Worm (Caenorhabditis elegans): ENCODE measurements around the gene C06A8.8.

Gene C06A8.8

DNA sequence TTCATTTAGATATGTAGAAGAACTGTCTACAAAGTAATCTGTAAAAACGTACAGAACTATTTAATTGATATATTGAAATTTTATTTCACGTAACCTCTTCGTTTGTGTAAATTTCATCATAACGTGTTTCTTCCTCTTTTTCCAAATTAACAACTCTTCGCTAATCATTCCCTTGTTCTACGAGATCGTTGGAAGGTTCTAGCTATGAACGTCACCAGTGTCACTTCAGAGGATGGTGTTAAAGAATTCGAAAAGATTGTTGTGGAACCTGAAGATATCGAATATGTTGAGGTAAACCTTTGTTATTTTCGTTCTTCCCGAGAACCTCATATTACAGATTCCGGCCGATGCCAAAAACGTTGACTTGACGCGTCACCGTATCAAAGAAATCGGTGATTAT lies 594 bp upstream of the C06A8.8 start, which contains the start of gene C06A8.6:
Gene C06A8.6, plus strand, starts transcription at position 89 of the 400 bp plus-strand sequence.
- TF ChIP-seq sea-2 (GFP tag; optimal IDR thresholded peaks at IDR 0.05) (no peak), elt-1 (tag; optimal IDR thresholded peaks at IDR 0.05) (no peak), egl-5 (tag; optimal IDR thresholded peaks at IDR 0.05) (no peak), snpc-4 (tag; optimal IDR thresholded peaks at IDR 0.05) (no peak), unc-62 (GFP tag; optimal IDR thresholded peaks at IDR 0.05) (no peak), nhr-11 (tag; optimal IDR thresholded peaks at IDR 0.05) (no peak), ceh-9 (tag; optimal IDR thresholded peaks at IDR 0.05) (no peak), pqm-1 (tag; optimal IDR thresholded peaks at IDR 0.05) (no peak), nhr-25 (tag; optimal IDR thresholded peaks at IDR 0.05) (no peak), nhr-237 (tag; optimal IDR thresholded peaks at IDR 0.05) (no peak), fos-1 (tag; optimal IDR thresholded peaks at IDR 0.05) (no peak), skn-1 (tag; optimal IDR thresholded peaks at IDR 0.05) (no peak), ztf-11 (tag; optimal IDR thresholded peaks at IDR 0.05) (no peak), nhr-43 (tag; optimal IDR thresholded peaks at IDR 0.05; ENCODE audit: poor library complexity, severe bottlenecking) (no peak), hmg-11 (tag; optimal IDR thresholded peaks at IDR 0.05) (no peak), lsy-12 (tag; optimal IDR thresholded peaks at IDR 0.05) (no peak)

DNA sequence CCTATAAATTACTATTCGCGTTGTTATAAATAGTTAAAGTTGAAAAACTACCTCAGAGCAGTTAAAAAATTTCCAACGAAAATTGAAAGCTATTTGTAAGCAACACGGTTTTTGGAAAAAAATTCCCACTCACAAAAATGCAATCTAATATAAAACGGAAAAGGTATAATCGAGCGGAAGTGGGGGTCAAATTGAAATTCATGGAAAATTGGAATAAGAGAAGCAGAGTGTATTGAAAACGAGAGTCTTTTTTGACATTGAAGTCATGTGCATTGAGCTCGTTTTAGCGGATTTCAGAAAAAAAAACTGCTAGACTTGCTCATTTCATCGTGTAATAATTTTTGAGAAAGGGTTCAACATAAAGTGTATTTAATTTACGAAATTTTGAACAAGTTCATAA lies 1.6 kb downstream of the C06A8.8 start:
- no peak for TF ChIP-seq nfya-1 (tag; optimal IDR thresholded peaks at IDR 0.05; ENCODE audit: insufficient read depth)
- TF ChIP-seq tbx-2 (tag; optimal IDR thresholded peaks at IDR 0.05): no peak
- TF ChIP-seq jun-1 (tag; optimal IDR thresholded peaks at IDR 0.05): no peak
- TF ChIP-seq elt-3 (tag; optimal IDR thresholded peaks at IDR 0.05): no peak
- TF ChIP-seq daf-12 (tag; optimal IDR thresholded peaks at IDR 0.05): no peak
- no peak for TF ChIP-seq fkh-2 (tag; optimal IDR thresholded peaks at IDR 0.05)
- no peak for TF ChIP-seq nhr-12 (tag; optimal IDR thresholded peaks at IDR 0.05)
- TF ChIP-seq egl-5 (tag; optimal IDR thresholded peaks at IDR 0.05): no peak
- TF ChIP-seq unc-62 (GFP tag; optimal IDR thresholded peaks at IDR 0.05): no peak
- no peak for TF ChIP-seq ceh-16 (tag; optimal IDR thresholded peaks at IDR 0.05)
- no peak for TF ChIP-seq zag-1 (tag; optimal IDR thresholded peaks at IDR 0.05)
- no peak for TF ChIP-seq ztf-11 (tag; optimal IDR thresholded peaks at IDR 0.05)
- TF ChIP-seq nhr-28 (tag; optimal IDR thresholded peaks at IDR 0.05): no peak
- no peak for TF ChIP-seq nhr-23 (tag; optimal IDR thresholded peaks at IDR 0.05)
- no peak for TF ChIP-seq mdl-1 (tag; optimal IDR thresholded peaks at IDR 0.05)
- no peak for TF ChIP-seq snpc-4 (tag; optimal IDR thresholded peaks at IDR 0.05)

DNA sequence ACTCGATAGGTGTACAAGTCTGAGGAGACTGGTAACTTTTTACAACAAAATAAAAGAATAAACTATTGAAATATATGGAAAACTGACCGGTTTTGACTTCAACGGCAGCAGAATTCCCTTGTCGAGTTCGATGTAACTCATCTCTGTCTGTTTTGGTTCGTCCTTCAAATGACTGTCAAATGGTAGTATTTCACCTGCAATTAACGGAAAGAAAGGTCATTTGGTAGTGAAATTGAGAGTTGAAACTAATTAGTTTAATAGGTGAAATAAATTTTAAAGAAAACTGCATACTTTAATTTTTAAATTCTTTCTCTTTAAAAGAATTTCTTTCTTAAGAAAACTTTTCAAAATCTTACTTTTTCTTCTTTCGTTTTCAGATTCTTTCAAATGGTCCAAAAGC lies 2.6 kb downstream of the C06A8.8 start:
- TF ChIP-seq nhr-76 (tag; optimal IDR thresholded peaks at IDR 0.05) (no peak), eor-1 (tag; optimal IDR thresholded peaks at IDR 0.05) (no peak), zag-1 (tag; optimal IDR thresholded peaks at IDR 0.05) (no peak), elt-1 (tag; optimal IDR thresholded peaks at IDR 0.05) (no peak), fos-1 (tag; optimal IDR thresholded peaks at IDR 0.05) (no peak), pqm-1 (tag; optimal IDR thresholded peaks at IDR 0.05) (no peak), lsy-12 (tag; optimal IDR thresholded peaks at IDR 0.05) (no peak), ceh-9 (tag; optimal IDR thresholded peaks at IDR 0.05) (no peak), nhr-23 (tag; optimal IDR thresholded peaks at IDR 0.05) (no peak), hmg-11 (tag; optimal IDR thresholded peaks at IDR 0.05) (no peak)

DNA sequence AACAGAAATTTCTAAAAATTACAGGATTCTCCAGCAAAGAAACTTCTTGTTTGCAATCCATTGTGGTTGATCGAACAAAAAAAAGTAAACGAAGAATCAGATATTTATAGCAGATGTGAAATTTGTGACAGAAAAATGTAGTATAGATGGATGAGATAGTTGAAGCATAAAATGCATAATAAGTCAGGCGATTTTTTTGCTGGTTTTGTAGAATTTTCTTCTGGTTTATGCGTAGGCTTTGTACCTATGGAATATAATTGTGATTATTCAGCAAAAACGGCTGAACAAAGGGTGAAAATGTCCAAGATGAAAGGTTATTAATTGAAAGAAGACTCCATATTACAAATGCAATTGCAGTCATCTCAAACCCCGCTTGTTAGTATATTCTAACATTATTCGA lies 6.4 kb downstream of the C06A8.8 start, which contains the start of gene srh-39:
Gene srh-39, minus strand, starts transcription at position 101 of the 400 bp plus-strand sequence.
- TF ChIP-seq nfya-1 (tag; optimal IDR thresholded peaks at IDR 0.05; ENCODE audit: insufficient read depth) (no peak), nhr-237 (tag; optimal IDR thresholded peaks at IDR 0.05) (no peak), aly-2 (tag; optimal IDR thresholded peaks at IDR 0.05) (no peak), unc-62 (GFP tag; optimal IDR thresholded peaks at IDR 0.05) (no peak), snpc-4 (tag; optimal IDR thresholded peaks at IDR 0.05) (no peak), nhr-28 (tag; optimal IDR thresholded peaks at IDR 0.05) (no peak), nhr-11 (tag; optimal IDR thresholded peaks at IDR 0.05) (no peak), skn-1 (tag; optimal IDR thresholded peaks at IDR 0.05) (no peak), ceh-16 (tag; optimal IDR thresholded peaks at IDR 0.05) (no peak), nhr-23 (tag; optimal IDR thresholded peaks at IDR 0.05) (no peak), ztf-11 (tag; optimal IDR thresholded peaks at IDR 0.05) (no peak), nhr-77 (tag; optimal IDR thresholded peaks at IDR 0.05) (no peak), elt-3 (tag; optimal IDR thresholded peaks at IDR 0.05) (no peak), daf-12 (tag; optimal IDR thresholded peaks at IDR 0.05) (no peak)

DNA sequence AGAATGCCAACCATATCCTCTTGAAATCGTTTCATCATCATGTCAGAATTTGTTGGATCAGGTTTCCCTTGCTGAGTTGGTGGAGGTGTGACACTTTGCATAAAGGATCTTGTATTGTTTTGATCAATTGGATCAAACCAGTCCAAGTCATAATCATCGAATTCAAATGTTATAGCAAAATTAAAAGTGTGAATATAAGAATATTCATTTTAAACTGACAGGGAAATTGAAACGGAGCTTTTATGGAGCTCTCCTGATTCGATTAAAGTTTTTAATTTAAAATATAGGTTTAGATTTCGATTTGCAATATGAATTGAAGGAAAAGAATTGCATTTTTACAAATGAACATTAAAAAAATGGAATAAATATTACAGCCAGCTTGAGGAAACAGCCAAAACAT lies 8.2 kb downstream of the C06A8.8 start, which contains the start of gene B0228.9:
Gene B0228.9, minus strand, starts transcription at position 101 of the 400 bp plus-strand sequence.
- TF ChIP-seq lsy-12 (tag; optimal IDR thresholded peaks at IDR 0.05) (no peak), nhr-43 (tag; optimal IDR thresholded peaks at IDR 0.05; ENCODE audit: poor library complexity, severe bottlenecking) (no peak), R02D3.7 (tag; optimal IDR thresholded peaks at IDR 0.05) (no peak), tbx-2 (tag; optimal IDR thresholded peaks at IDR 0.05) (no peak), mml-1 (tag; optimal IDR thresholded peaks at IDR 0.05) (no peak), pqm-1 (tag; optimal IDR thresholded peaks at IDR 0.05) (no peak), elt-1 (tag; optimal IDR thresholded peaks at IDR 0.05) (no peak), zag-1 (tag; optimal IDR thresholded peaks at IDR 0.05) (no peak), ztf-11 (tag; optimal IDR thresholded peaks at IDR 0.05) (no peak), ZK546.5 (tag; optimal IDR thresholded peaks at IDR 0.05) (no peak), mdl-1 (tag; optimal IDR thresholded peaks at IDR 0.05) (no peak), egl-27 (tag; optimal IDR thresholded peaks at IDR 0.05) (no peak), elt-2 (tag; optimal IDR thresholded peaks at IDR 0.05) (no peak)

Data from whole organism, L3 larva.